Fruit fly (Drosophila melanogaster): ENCODE measurements around the gene CG42535.
A peak's percentile ranks its signal among the peaks of the same experiment; 100 is the strongest.

CG42535 gene

dm6 chr3L:10658362-10659127, 27.8 kb upstream of the CG42535 start:
- TF ChIP-seq fkh (GFP tag; optimal IDR thresholded peaks at IDR 0.05) (peak; percentile 51), lz (GFP tag; optimal IDR thresholded peaks at IDR 0.05) (no peak), Sox14 (GFP tag; optimal IDR thresholded peaks at IDR 0.05) (no peak), CG15336 (GFP tag; IDR thresholded peaks at IDR 0.05) (no peak), CG9139 (GFP tag; optimal IDR thresholded peaks at IDR 0.05) (no peak), ss (GFP tag; optimal IDR thresholded peaks at IDR 0.05) (peak in 1 of 2 experiments; percentile 20), Gug (GFP tag; IDR thresholded peaks at IDR 0.05) (no peak)

- TF ChIP-seq eg (GFP tag; IDR thresholded peaks at IDR 0.05) (peak; percentile 54; the same call in 2 of the 3 replicates), Smox (GFP tag; optimal IDR thresholded peaks at IDR 0.05) (no peak), cyc (GFP tag; optimal IDR thresholded peaks at IDR 0.05) (no peak), Blimp-1 (GFP tag; optimal IDR thresholded peaks at IDR 0.05) (no peak), CG3919 (GFP tag; optimal IDR thresholded peaks at IDR 0.05) (no peak), dsx (GFP tag; optimal IDR thresholded peaks at IDR 0.05; ENCODE audit: poor library complexity, severe bottlenecking) (no peak), CG6792 (GFP tag; optimal IDR thresholded peaks at IDR 0.05) (no peak), CG31627 (GFP tag; optimal IDR thresholded peaks at IDR 0.05) (no peak), dac (GFP tag; optimal IDR thresholded peaks at IDR 0.05) (no peak), CG6163 (GFP tag; IDR thresholded peaks at IDR 0.05) (peak; percentile 27; the same call in 1 of the 3 replicates), Eip75B (GFP tag; optimal IDR thresholded peaks at IDR 0.05) (no peak), CG8632 (GFP tag; optimal IDR thresholded peaks at IDR 0.05) (no peak), Eip93F (GFP tag; optimal IDR thresholded peaks at IDR 0.05) (no peak), Met (GFP tag; optimal IDR thresholded peaks at IDR 0.05) (no peak), CG6808 (GFP tag; optimal IDR thresholded peaks at IDR 0.05) (no peak), acj6 (GFP tag; optimal IDR thresholded peaks at IDR 0.05) (no peak), CG6854 (GFP tag; optimal IDR thresholded peaks at IDR 0.05) (no peak), Eip78C (GFP tag) (peak; percentile 48), topi (GFP tag; optimal IDR thresholded peaks at IDR 0.05) (no peak), CG10631 (GFP tag; optimal IDR thresholded peaks at IDR 0.05) (no peak), CG8319 (GFP tag; optimal IDR thresholded peaks at IDR 0.05) (no peak), CG6276 (GFP tag; optimal IDR thresholded peaks at IDR 0.05) (peak; percentile 34), CG4318 (GFP tag; optimal IDR thresholded peaks at IDR 0.05) (no peak), svp (GFP tag) (no peak), CG1621 (tag; optimal IDR thresholded peaks at IDR 0.05) (no peak), fd85E (GFP tag; optimal IDR thresholded peaks at IDR 0.05) (no peak), CG15336 (GFP tag; IDR thresholded peaks at IDR 0.05) (peak; percentile 29; the same call in 1 of the 2 replicates), Gug (GFP tag; IDR thresholded peaks at IDR 0.05) (no peak), Lpt (GFP tag; optimal IDR thresholded peaks at IDR 0.05) (no peak), CG8119 (GFP tag; IDR thresholded peaks at IDR 0.05) (no peak)
These were observed 26.6 kb upstream of the CG42535 start for dm6 chr3L:10657311-10657710.

dm6 chr3L:10656451-10657198, 25.9 kb upstream of the CG42535 start:
- TF ChIP-seq dac (GFP tag; optimal IDR thresholded peaks at IDR 0.05) (no peak), CG32006 (GFP tag; optimal IDR thresholded peaks at IDR 0.05) (peak; percentile 7), CG8319 (GFP tag; optimal IDR thresholded peaks at IDR 0.05) (no peak), CG10669 (GFP tag; optimal IDR thresholded peaks at IDR 0.05) (peak; percentile 64), CG8119 (GFP tag; IDR thresholded peaks at IDR 0.05) (no peak), CG11902 (GFP tag; optimal IDR thresholded peaks at IDR 0.05) (no peak), Eip93F (GFP tag; optimal IDR thresholded peaks at IDR 0.05) (no peak), net (GFP tag; optimal IDR thresholded peaks at IDR 0.05) (peak; percentile 49), svp (GFP tag) (peak; percentile 71), CG9139 (GFP tag; optimal IDR thresholded peaks at IDR 0.05) (peak; percentile 47), fd85E (GFP tag; optimal IDR thresholded peaks at IDR 0.05) (no peak), pdm3 (GFP tag; optimal IDR thresholded peaks at IDR 0.05) (peak; percentile 48), CG4318 (GFP tag; optimal IDR thresholded peaks at IDR 0.05) (no peak), vri (GFP tag; optimal IDR thresholded peaks at IDR 0.05) (peak; percentile 11), CG34406 (GFP tag; optimal IDR thresholded peaks at IDR 0.05) (peak; percentile 23), salr (GFP tag; optimal IDR thresholded peaks at IDR 0.05) (peak in 1 of 2 experiments; percentile 26), CG3032 (tag; optimal IDR thresholded peaks at IDR 0.05) (peak; percentile 8), CG1621 (tag; optimal IDR thresholded peaks at IDR 0.05) (peak; percentile 53), lz (GFP tag; optimal IDR thresholded peaks at IDR 0.05) (peak; percentile 1), Eip78C (GFP tag) (peak; percentile 86), Sox15 (GFP tag; optimal IDR thresholded peaks at IDR 0.05) (no peak), esn (GFP tag; optimal IDR thresholded peaks at IDR 0.05) (peak; percentile 44)
